Worm (Caenorhabditis elegans) whole organism, L1 larva: ENCODE measurements around the gene Y59A8A.8.
A peak's percentile ranks its signal among the peaks of the same experiment; 100 is the strongest.

Source experiments
- C04F5.9 ChIP-seq: sonication (generic microtip); optimal IDR thresholded peaks from 2 replicates; lab custom pipeline; 2016; ENCODE audit warnings: missing genetic modification characterization, missing compliant biosample characterization
- C16A3.4 ChIP-seq: fragments of 150-350 bp; optimal IDR thresholded peaks from 2 replicates; lab custom pipeline; 2014; ENCODE audit warnings: missing biosample characterization, missing genetic modification characterization
- F16B12.6 ChIP-seq: fragments of 150-350 bp; optimal IDR thresholded peaks from 2 replicates; lab custom pipeline; 2014; ENCODE audit warnings: missing biosample characterization, missing genetic modification characterization
- Y116A8C.19 ChIP-seq: sonication (generic microtip); optimal IDR thresholded peaks from 2 replicates; lab custom pipeline; 2016; ENCODE audit warnings: missing compliant biosample characterization, missing genetic modification characterization, borderline replicate concordance
- aha-1 ChIP-seq: fragments of 150-350 bp; optimal IDR thresholded peaks from 2 replicates; lab custom pipeline; 2014; ENCODE audit warnings: missing biosample characterization, missing genetic modification characterization
- aly-2 ChIP-seq: fragments of 150-350 bp; optimal IDR thresholded peaks from 2 replicates; lab custom pipeline; 2014; ENCODE audit warnings: missing biosample characterization, missing genetic modification characterization
- ama-1 ChIP-seq: fragments of 150-350 bp; optimal IDR thresholded peaks from 2 replicates; lab custom pipeline; 2014
- blmp-1 ChIP-seq: fragments of 150-350 bp; optimal IDR thresholded peaks from 2 replicates; lab custom pipeline; 2014; ENCODE audit warnings: missing biosample characterization, missing genetic modification characterization
- ceh-63 ChIP-seq: fragments of 200-800 bp; sonication (Bioruptor generic); optimal IDR thresholded peaks from 2 replicates; lab custom pipeline; 2018; ENCODE audit warnings: mild to moderate bottlenecking, missing genetic modification characterization, missing compliant biosample characterization
- ceh-82 ChIP-seq, 3 experiments: fragments of 150-350 bp in 1 of 3; sonication (generic microtip) in 2 of 3; optimal IDR thresholded peaks; 2 replicates each; lab custom pipeline; 2014 to 2017; ENCODE audit warnings: missing biosample characterization in 3 of 3, missing genetic modification characterization in 3 of 3
- dpl-1 ChIP-seq, 3 experiments: fragments of 150-350 bp in 2 of 3; sonication (generic microtip) in 1 of 3; optimal IDR thresholded peaks; 2 replicates each; lab custom pipeline; 2014 to 2017; ENCODE audit warnings: missing biosample characterization in 3 of 3, missing genetic modification characterization in 3 of 3, missing genetic modification reagents in 3 of 3
- dsc-1 ChIP-seq: sonication (generic microtip); optimal IDR thresholded peaks from 2 replicates; lab custom pipeline; 2016; ENCODE audit warnings: mild to moderate bottlenecking, missing genetic modification characterization, missing compliant biosample characterization
- efl-1 ChIP-seq, 4 experiments: fragments of 150-350 bp; optimal IDR thresholded peaks in 3 of 4; peaks in 1 of 4; 1 replicate in 1 of 4; 2 replicates in 3 of 4; lab custom pipeline; 2014; ENCODE audit warnings: missing biosample characterization in 2 of 4, missing genetic modification characterization in 2 of 4, missing genetic modification reagents in 2 of 4
- efl-3 ChIP-seq: fragments of 200-800 bp; sonication (Bioruptor generic); optimal IDR thresholded peaks from 2 replicates; lab custom pipeline; 2018; ENCODE audit warnings: mild to moderate bottlenecking, missing genetic modification characterization, missing compliant biosample characterization
- egl-27 ChIP-seq, 2 experiments: fragments of 150-350 bp in 1 of 2; sonication (generic microtip); optimal IDR thresholded peaks; 3 replicates each; lab custom pipeline; 2017 to 2018; ENCODE audit warnings: missing biosample characterization in 2 of 2, missing genetic modification characterization in 2 of 2, missing genetic modification reagents in 2 of 2
- elt-2 ChIP-seq: sonication (generic microtip); optimal IDR thresholded peaks from 2 replicates; lab custom pipeline; 2016; ENCODE audit warnings: missing genetic modification characterization, mild to moderate bottlenecking, inconsistent platforms, missing compliant biosample characterization, missing genetic modification reagents
- fkh-10 ChIP-seq: sonication (generic microtip); optimal IDR thresholded peaks from 2 replicates; lab custom pipeline; 2017; ENCODE audit warnings: missing biosample characterization, missing genetic modification reagents, missing genetic modification characterization
- fos-1 ChIP-seq: fragments of 150-350 bp; optimal IDR thresholded peaks from 2 replicates; lab custom pipeline; 2014; ENCODE audit warnings: missing biosample characterization, missing genetic modification characterization
- hlh-17 ChIP-seq: fragments of 200-800 bp; sonication (Bioruptor generic); optimal IDR thresholded peaks from 2 replicates; lab custom pipeline; 2018; ENCODE audit warnings: missing genetic modification characterization, mild to moderate bottlenecking, missing compliant biosample characterization, moderate library complexity, borderline replicate concordance
- irx-1 ChIP-seq: sonication (generic microtip); optimal IDR thresholded peaks from 2 replicates; lab custom pipeline; 2016; ENCODE audit warnings: missing genetic modification characterization, missing compliant biosample characterization
- jun-1 ChIP-seq: fragments of 150-350 bp; optimal IDR thresholded peaks from 2 replicates; lab custom pipeline; 2014; ENCODE audit warnings: missing biosample characterization, missing genetic modification reagents, missing genetic modification characterization
- lin-15B ChIP-seq: fragments of 150-350 bp; sonication (generic microtip); optimal IDR thresholded peaks from 3 replicates; lab custom pipeline; 2014; ENCODE audit warnings: missing biosample characterization, missing genetic modification characterization
- lir-3 ChIP-seq: sonication (generic microtip); optimal IDR thresholded peaks from 2 replicates; lab custom pipeline; 2016; ENCODE audit warnings: mild to moderate bottlenecking, missing genetic modification characterization, moderate library complexity, missing compliant biosample characterization; ENCODE audit not compliant: poor library complexity
- lsy-2 ChIP-seq, 2 experiments: fragments of 150-350 bp; optimal IDR thresholded peaks; 2 replicates each; lab custom pipeline; 2014; ENCODE audit warnings: missing biosample characterization in 2 of 2, missing genetic modification characterization in 2 of 2
- mdl-1 ChIP-seq, 2 experiments: fragments of 150-350 bp; optimal IDR thresholded peaks; 2 replicates each; lab custom pipeline; 2014 to 2017; ENCODE audit warnings: missing biosample characterization in 2 of 2, missing genetic modification characterization in 2 of 2, inconsistent platforms in 1 of 2
- mef-2 ChIP-seq: fragments of 150-350 bp; optimal IDR thresholded peaks from 2 replicates; lab custom pipeline; 2014; ENCODE audit warnings: missing biosample characterization, missing genetic modification characterization
- mep-1 ChIP-seq: fragments of 150-350 bp; optimal IDR thresholded peaks from 2 replicates; lab custom pipeline; 2014; ENCODE audit warnings: missing biosample characterization, missing genetic modification characterization
- nhr-11 ChIP-seq: fragments of 150-350 bp; optimal IDR thresholded peaks from 2 replicates; lab custom pipeline; 2014; ENCODE audit warnings: missing biosample characterization, missing genetic modification characterization
- nhr-47 ChIP-seq: sonication (generic microtip); optimal IDR thresholded peaks from 2 replicates; lab custom pipeline; 2016; ENCODE audit warnings: mild to moderate bottlenecking, missing genetic modification characterization, moderate library complexity, missing compliant biosample characterization
- nhr-71 ChIP-seq: sonication (generic microtip); optimal IDR thresholded peaks from 2 replicates; lab custom pipeline; 2016; ENCODE audit warnings: mild to moderate bottlenecking, missing genetic modification characterization, moderate library complexity, missing compliant biosample characterization
- nhr-76 ChIP-seq: sonication (generic microtip); optimal IDR thresholded peaks from 2 replicates; lab custom pipeline; 2017; ENCODE audit warnings: missing biosample characterization, missing genetic modification characterization
- nhr-77 ChIP-seq: fragments of 150-350 bp; optimal IDR thresholded peaks from 2 replicates; lab custom pipeline; 2014; ENCODE audit warnings: missing biosample characterization, missing genetic modification characterization
- nhr-85 ChIP-seq: sonication (generic microtip); peaks from one replicate; lab custom pipeline; 2016; ENCODE audit warnings: missing genetic modification characterization, inconsistent platforms, missing compliant biosample characterization
- pqm-1 ChIP-seq: sonication (generic microtip); optimal IDR thresholded peaks from 3 replicates; lab custom pipeline; 2017; ENCODE audit warnings: missing biosample characterization, missing genetic modification characterization
- skn-1 ChIP-seq: fragments of 150-350 bp; optimal IDR thresholded peaks from 2 replicates; lab custom pipeline; 2014; ENCODE audit warnings: missing biosample characterization, missing genetic modification characterization
- snpc-4 ChIP-seq: fragments of 150-350 bp; optimal IDR thresholded peaks from 2 replicates; lab custom pipeline; 2014; ENCODE audit warnings: missing biosample characterization, missing genetic modification characterization
- snu-23 ChIP-seq: sonication (generic microtip); optimal IDR thresholded peaks from 2 replicates; lab custom pipeline; 2016; ENCODE audit warnings: missing genetic modification characterization, missing compliant biosample characterization
- tlp-1 ChIP-seq: fragments of 150-350 bp; optimal IDR thresholded peaks from 2 replicates; lab custom pipeline; 2014; ENCODE audit warnings: missing biosample characterization, missing genetic modification characterization
- unc-30 ChIP-seq: sonication (generic microtip); optimal IDR thresholded peaks from 2 replicates; lab custom pipeline; 2017; ENCODE audit warnings: missing biosample characterization, missing genetic modification characterization
- unc-62 ChIP-seq: fragments of 150-350 bp; optimal IDR thresholded peaks from 2 replicates; lab custom pipeline; 2014; ENCODE audit warnings: missing biosample characterization, missing genetic modification reagents, missing genetic modification characterization
- vab-15 ChIP-seq: sonication (generic microtip); optimal IDR thresholded peaks from 2 replicates; lab custom pipeline; 2017; ENCODE audit warnings: missing genotype, mild to moderate bottlenecking, missing genetic modification characterization, missing compliant biosample characterization

Y59A8A.8 gene

DNA sequence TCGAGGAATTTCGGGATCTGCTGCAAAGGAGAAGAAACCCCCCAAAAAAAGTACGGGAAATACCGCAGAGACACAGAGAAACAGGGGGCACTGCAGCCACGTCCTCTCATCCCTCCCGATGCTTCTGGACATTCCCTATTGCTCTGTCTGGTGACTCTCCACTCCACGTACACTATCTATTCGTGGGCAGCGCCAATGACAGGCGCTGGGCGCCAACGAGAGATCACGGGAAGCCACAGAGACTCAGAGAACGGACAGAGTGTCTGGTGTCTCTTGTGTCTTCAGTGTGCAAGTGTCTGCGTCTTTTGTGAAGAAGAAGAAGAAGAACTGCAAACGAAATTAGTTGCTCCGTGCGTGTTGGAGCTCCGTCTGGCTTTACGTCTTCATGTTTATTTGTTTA lies 7.5 kb upstream of the Y59A8A.8 start (continued):
- TF ChIP-seq lir-3 (tag; lab: Kevin White, UChicago) (no peak), nhr-71 (peak; percentile 95), C16A3.4 (tag; lab: Kevin White, UChicago) (peak; percentile 45), ama-1 (lab: Kevin White, UChicago) (peak; percentile 41), nhr-76 (tag; lab: Kevin White, UChicago) (no peak), dsc-1 (tag; lab: Kevin White, UChicago) (peak; percentile 76), mdl-1 (tag; optimal IDR thresholded peaks at IDR 0.05; lab: Kevin White, UChicago) (peak; percentile 43 to 68), pqm-1 (tag; lab: Kevin White, UChicago) (no peak), fkh-10 (GFP tag; lab: Kevin White, UChicago) (peak; percentile 47), hlh-17 (GFP tag; lab: Kevin White, UChicago) (no peak), snpc-4 (peak; percentile 60), jun-1 (tag; lab: Kevin White, UChicago) (peak; percentile 24), nhr-77 (tag; lab: Kevin White, UChicago) (peak; percentile 74), mep-1 (tag; lab: Kevin White, UChicago) (peak; percentile 84), nhr-85 (tag; lab: Kevin White, UChicago) (peak; percentile 77), fos-1 (peak; percentile 78), vab-15 (tag; lab: Kevin White, UChicago) (no peak), nhr-47 (peak; percentile 92), efl-3 (no peak), efl-1 (optimal IDR thresholded peaks at IDR 0.05; lab: Kevin White, UChicago) (peak; percentile 82 to 95), efl-1 (GFP tag; optimal IDR thresholded peaks at IDR 0.05 in 1 of 2; lab: Kevin White, UChicago) (peak; percentile 60 to 96), nhr-11 (tag; lab: Kevin White, UChicago) (peak; percentile 34), mef-2 (peak; percentile 64), tlp-1 (tag; lab: Kevin White, UChicago) (no peak), lin-15B (tag; lab: Kevin White, UChicago) (peak; percentile 62), ceh-82 (tag; optimal IDR thresholded peaks at IDR 0.05; lab: Kevin White, UChicago) (peak; percentile 59 to 92 (median 82)), lsy-2 (tag; optimal IDR thresholded peaks at IDR 0.05; lab: Kevin White, UChicago) (peak; percentile 78 to 85), Y116A8C.19 (no peak), ceh-63 (GFP tag; lab: Kevin White, UChicago) (no peak), C04F5.9 (tag; lab: Kevin White, UChicago) (no peak), irx-1 (tag; lab: Kevin White, UChicago) (peak; percentile 63), egl-27 (tag; optimal IDR thresholded peaks at IDR 0.05; lab: Kevin White, UChicago) (peak; percentile 35 to 86), unc-30 (tag; lab: Kevin White, UChicago) (no peak)

ce11 chrV:17859065-17859464 lies 6.3 kb upstream of the Y59A8A.8 start:
- TF ChIP-seq aha-1: no peak
- TF ChIP-seq skn-1 (tag; lab: Kevin White, UChicago): peak; percentile 65
- TF ChIP-seq C04F5.9 (tag; lab: Kevin White, UChicago): no peak
- peak; percentile 86 for TF ChIP-seq blmp-1 (tag; lab: Kevin White, UChicago)
- peak in 1 of 2 experiments; percentile 4 for TF ChIP-seq efl-1 (optimal IDR thresholded peaks at IDR 0.05; lab: Kevin White, UChicago)
- no peak for TF ChIP-seq efl-1 (GFP tag; optimal IDR thresholded peaks at IDR 0.05 in 1 of 2; lab: Kevin White, UChicago)
- peak in 1 of 3 experiments; percentile 7 for TF ChIP-seq dpl-1 (GFP tag; optimal IDR thresholded peaks at IDR 0.05; lab: Kevin White, UChicago)

DNA sequence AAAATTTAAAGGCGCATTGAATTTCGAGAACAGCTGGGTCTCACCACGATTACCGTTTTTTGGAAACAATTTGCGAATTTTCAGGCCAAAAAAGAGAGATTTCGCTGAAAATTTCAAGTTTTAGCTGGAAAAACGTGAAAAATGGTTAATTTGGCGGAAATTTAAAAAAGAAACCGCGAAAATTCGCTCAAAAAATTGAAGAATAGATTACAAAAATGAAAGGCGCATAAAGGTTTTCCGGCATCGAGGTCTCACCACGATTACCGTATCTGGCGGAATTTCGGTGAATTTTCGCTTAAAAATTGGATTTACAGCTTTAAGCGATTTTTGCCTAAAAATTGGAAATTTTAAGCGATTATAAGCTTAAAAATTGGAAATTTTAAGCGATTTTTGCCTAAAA lies 5.9 kb upstream of the Y59A8A.8 start:
- TF ChIP-seq aly-2 (tag; lab: Kevin White, UChicago) (no peak), F16B12.6 (no peak), lin-15B (tag; lab: Kevin White, UChicago) (no peak), irx-1 (tag; lab: Kevin White, UChicago) (no peak), elt-2 (tag; lab: Kevin White, UChicago) (no peak), unc-62 (GFP tag; lab: Kevin White, UChicago) (no peak), mef-2 (no peak), dpl-1 (GFP tag; optimal IDR thresholded peaks at IDR 0.05; lab: Kevin White, UChicago) (no peak), tlp-1 (tag; lab: Kevin White, UChicago) (no peak), snu-23 (no peak)
